Fruit fly (Drosophila melanogaster) whole organism, embryonic: ENCODE measurements around the gene chif.

Experiments
- Blimp-1 ChIP-seq: fragments of 200-800 bp; sonication (Bioruptor generic); optimal IDR thresholded peaks from 3 replicates; lab custom pipeline; 2018; ENCODE audit warnings: missing biosample characterization, missing genetic modification characterization, mild to moderate bottlenecking, moderate library complexity, missing genetic modification reagents
- Bteb2 ChIP-seq: fragments of 200-800 bp; sonication (Bioruptor generic); optimal IDR thresholded peaks from 2 replicates; lab custom pipeline; 2016; ENCODE audit warnings: missing biosample characterization, missing genetic modification characterization
- CG10462 ChIP-seq: fragments of 200-800 bp; sonication (Bioruptor generic); optimal IDR thresholded peaks from 2 replicates; lab custom pipeline; 2016; ENCODE audit warnings: missing biosample characterization, missing genetic modification characterization
- CG11723 ChIP-seq: fragments of 200-800 bp; sonication (Bioruptor generic); optimal IDR thresholded peaks from 2 replicates; lab custom pipeline; 2017; ENCODE audit warnings: missing biosample characterization, mild to moderate bottlenecking, missing genetic modification characterization
- CG12299 ChIP-seq: fragments of 200-800 bp; sonication (Bioruptor generic); optimal IDR thresholded peaks from 2 replicates; lab custom pipeline; 2018; ENCODE audit warnings: missing biosample characterization, mild to moderate bottlenecking, missing genetic modification characterization
- CG12659 ChIP-seq: fragments of 200-800 bp; sonication (Bioruptor generic); optimal IDR thresholded peaks from 3 replicates; lab custom pipeline; 2017; ENCODE audit warnings: mild to moderate bottlenecking, missing biosample characterization, missing genetic modification reagents, missing genetic modification characterization
- CG12942 ChIP-seq: fragments of 200-800 bp; sonication (Bioruptor generic); optimal IDR thresholded peaks from 3 replicates; lab custom pipeline; 2016; ENCODE audit warnings: missing biosample characterization, missing genetic modification characterization
- CG13424 ChIP-seq: fragments of 200-800 bp; sonication (Bioruptor generic); optimal IDR thresholded peaks from 2 replicates; lab custom pipeline; 2019; ENCODE audit warnings: missing biosample characterization, mild to moderate bottlenecking, missing genetic modification characterization, moderate library complexity
- CG13624 ChIP-seq: fragments of 200-800 bp; sonication (Bioruptor generic); optimal IDR thresholded peaks from 2 replicates; lab custom pipeline; 2016; ENCODE audit warnings: missing biosample characterization, missing genetic modification characterization
- CG17186 ChIP-seq: fragments of 200-800 bp; sonication (Bioruptor generic); optimal IDR thresholded peaks from 3 replicates; lab custom pipeline; 2017; ENCODE audit warnings: missing biosample characterization, missing genetic modification reagents, missing genetic modification characterization
- CG2199 ChIP-seq: fragments of 200-800 bp; sonication (Bioruptor generic); IDR thresholded peaks from 3 replicates; pipeline ENCODE4 v1.3.6; 2022; ENCODE audit warnings: missing biosample characterization, missing genetic modification characterization
- CG2678 ChIP-seq: fragments of 200-800 bp; sonication (Bioruptor generic); optimal IDR thresholded peaks from 3 replicates; lab custom pipeline; 2019; ENCODE audit warnings: missing biosample characterization, mild to moderate bottlenecking, missing genetic modification characterization, moderate library complexity
- CG30431 ChIP-seq: fragments of 200-800 bp; sonication (Bioruptor generic); optimal IDR thresholded peaks from 2 replicates; lab custom pipeline; 2017; ENCODE audit warnings: missing biosample characterization, missing genetic modification characterization
- CG3065 ChIP-seq: fragments of 200-800 bp; sonication (Bioruptor generic); optimal IDR thresholded peaks from 2 replicates; lab custom pipeline; 2016; ENCODE audit warnings: missing biosample characterization, missing genetic modification characterization
- CG31365 ChIP-seq: fragments of 200-800 bp; sonication (Bioruptor generic); optimal IDR thresholded peaks from 2 replicates; lab custom pipeline; 2018; ENCODE audit warnings: missing biosample characterization, mild to moderate bottlenecking, missing genetic modification characterization
- CG3407 ChIP-seq: fragments of 200-800 bp; sonication (Bioruptor generic); optimal IDR thresholded peaks from 2 replicates; lab custom pipeline; 2018; ENCODE audit warnings: missing biosample characterization, mild to moderate bottlenecking, missing genetic modification characterization
- CG34422 ChIP-seq: fragments of 200-800 bp; sonication (Bioruptor generic); IDR thresholded peaks from 3 replicates; pipeline ENCODE4 v1.3.6; 2022; ENCODE audit warnings: missing biosample characterization, missing genetic modification characterization
- CG4820 ChIP-seq: fragments of 200-800 bp; sonication (Bioruptor generic); optimal IDR thresholded peaks from 3 replicates; lab custom pipeline; 2016; ENCODE audit warnings: missing biosample characterization, missing genetic modification characterization
- CG6654 ChIP-seq: fragments of 200-800 bp; sonication (Bioruptor generic); optimal IDR thresholded peaks from 2 replicates; lab custom pipeline; 2017; ENCODE audit warnings: missing biosample characterization, mild to moderate bottlenecking, missing genetic modification characterization
- CG6689 ChIP-seq: fragments of 200-800 bp; sonication (Bioruptor generic); IDR thresholded peaks from 2 replicates; pipeline ENCODE4 v1.3.6; 2022; ENCODE audit warnings: missing biosample characterization, missing genetic modification characterization
- CG7928 ChIP-seq: fragments of 200-800 bp; sonication (Bioruptor generic); optimal IDR thresholded peaks from 2 replicates; lab custom pipeline; 2017; ENCODE audit warnings: missing biosample characterization, mild to moderate bottlenecking, missing genetic modification characterization
- CG8281 ChIP-seq: fragments of 200-800 bp; sonication (Bioruptor generic); optimal IDR thresholded peaks from 2 replicates; lab custom pipeline; 2018; ENCODE audit warnings: missing biosample characterization, mild to moderate bottlenecking, missing genetic modification characterization, moderate library complexity
- CG8388 ChIP-seq: fragments of 200-800 bp; sonication (Bioruptor generic); optimal IDR thresholded peaks from 2 replicates; lab custom pipeline; 2019; ENCODE audit warnings: missing biosample characterization, mild to moderate bottlenecking, missing genetic modification characterization, moderate library complexity
- Camta ChIP-seq: fragments of 200-800 bp; sonication (Bioruptor generic); optimal IDR thresholded peaks from 2 replicates; lab custom pipeline; 2016; ENCODE audit warnings: missing biosample characterization, missing genetic modification characterization
- CoRest ChIP-seq: fragments of 200-800 bp; sonication (Bioruptor generic); optimal IDR thresholded peaks from 3 replicates; lab custom pipeline; 2018; ENCODE audit warnings: missing biosample characterization, mild to moderate bottlenecking, missing genetic modification characterization, moderate library complexity
- Hand ChIP-seq: fragments of 200-800 bp; sonication (Bioruptor generic); optimal IDR thresholded peaks from 2 replicates; lab custom pipeline; 2017; ENCODE audit warnings: mild to moderate bottlenecking, missing biosample characterization, missing genetic modification reagents, missing genetic modification characterization
- Scr ChIP-seq: fragments of 200-800 bp; sonication (Bioruptor generic); IDR thresholded peaks from 2 replicates; pipeline ENCODE4 v1.3.6; 2022; ENCODE audit warnings: missing biosample characterization, missing genetic modification characterization; ENCODE audit not compliant: partially characterized antibody
- Six4 ChIP-seq: fragments of 200-800 bp; sonication (Bioruptor generic); optimal IDR thresholded peaks from 2 replicates; lab custom pipeline; 2016; ENCODE audit warnings: missing biosample characterization, missing genetic modification characterization
- Sry-δ ChIP-seq: fragments of 200-800 bp; sonication (Bioruptor generic); optimal IDR thresholded peaks from 2 replicates; lab custom pipeline; 2016; ENCODE audit warnings: missing biosample characterization, missing genetic modification characterization
- Xbp1 ChIP-seq: fragments of 200-800 bp; sonication (Bioruptor generic); optimal IDR thresholded peaks from 3 replicates; lab custom pipeline; 2016; ENCODE audit warnings: missing biosample characterization, mild to moderate bottlenecking, missing genetic modification characterization
- ac ChIP-seq: fragments of 200-800 bp; sonication (Bioruptor generic); optimal IDR thresholded peaks from 3 replicates; lab custom pipeline; 2017; ENCODE audit warnings: missing biosample characterization, mild to moderate bottlenecking, missing genetic modification characterization
- aop ChIP-seq: fragments of 200-800 bp; sonication (Bioruptor generic); IDR thresholded peaks from 2 replicates; pipeline ENCODE4 v1.3.6; 2022; ENCODE audit warnings: missing biosample characterization, missing genetic modification characterization
- az2 ChIP-seq: fragments of 200-800 bp; sonication (Bioruptor generic); optimal IDR thresholded peaks from 3 replicates; lab custom pipeline; 2016; ENCODE audit warnings: missing biosample characterization, missing genetic modification characterization
- bcd ChIP-seq: fragments of 200-800 bp; sonication (Bioruptor generic); optimal IDR thresholded peaks from 2 replicates; lab custom pipeline; 2017; ENCODE audit warnings: missing biosample characterization, mild to moderate bottlenecking, missing genetic modification characterization
- cad ChIP-seq: fragments of >200 bp; optimal IDR thresholded peaks from 2 replicates; lab custom pipeline; 2017; ENCODE audit warnings: missing biosample characterization, missing genetic modification characterization
- disco-r ChIP-seq: fragments of 200-800 bp; sonication (Bioruptor generic); optimal IDR thresholded peaks from 2 replicates; lab custom pipeline; 2016; ENCODE audit warnings: missing biosample characterization, missing genetic modification characterization
- esg ChIP-seq: fragments of 200-800 bp; sonication (Bioruptor generic); conservative IDR thresholded peaks from 2 replicates; pipeline ENCODE4 v1.3.6; 2022; ENCODE audit warnings: missing biosample characterization, missing genetic modification characterization
- fd96Cb ChIP-seq: fragments of 200-800 bp; sonication (Bioruptor generic); optimal IDR thresholded peaks from 2 replicates; lab custom pipeline; 2018; ENCODE audit warnings: missing biosample characterization, mild to moderate bottlenecking, missing genetic modification characterization, moderate library complexity
- gce ChIP-seq: fragments of 200-800 bp; sonication (Bioruptor generic); IDR thresholded peaks from 3 replicates; pipeline ENCODE4 v1.3.6; 2022; ENCODE audit warnings: missing biosample characterization, missing genetic modification characterization
- gfzf ChIP-seq: fragments of 200-800 bp; sonication (Bioruptor generic); optimal IDR thresholded peaks from 2 replicates; lab custom pipeline; 2016; ENCODE audit warnings: missing biosample characterization, mild to moderate bottlenecking, missing genetic modification characterization, moderate library complexity
- kah ChIP-seq: fragments of 200-800 bp; sonication (Bioruptor generic); optimal IDR thresholded peaks from 2 replicates; lab custom pipeline; 2018; ENCODE audit warnings: missing biosample characterization, mild to moderate bottlenecking, missing genetic modification characterization
- kay ChIP-seq: fragments of 200-800 bp; sonication (Bioruptor generic); optimal IDR thresholded peaks from 2 replicates; lab custom pipeline; 2016; ENCODE audit warnings: missing biosample characterization, missing genetic modification characterization
- lbe ChIP-seq: fragments of 200-800 bp; sonication (Bioruptor generic); optimal IDR thresholded peaks from 2 replicates; lab custom pipeline; 2016; ENCODE audit warnings: missing biosample characterization, mild to moderate bottlenecking, missing genetic modification characterization
- lmd ChIP-seq: fragments of 200-800 bp; sonication (Bioruptor generic); IDR thresholded peaks from 2 replicates; pipeline ENCODE4 v1.3.6; 2022; ENCODE audit warnings: missing biosample characterization, missing genetic modification characterization
- otp ChIP-seq: fragments of 200-800 bp; sonication (Bioruptor generic); IDR thresholded peaks from 3 replicates; pipeline ENCODE4, ENCODE4 v1.3.6; 2022; ENCODE audit warnings: missing biosample characterization, missing genetic modification characterization
- run ChIP-seq: fragments of 200-800 bp; sonication (Bioruptor generic); optimal IDR thresholded peaks from 3 replicates; lab custom pipeline; 2018; ENCODE audit warnings: missing biosample characterization, mild to moderate bottlenecking, missing genetic modification characterization
- seq ChIP-seq: fragments of 200-800 bp; sonication (Bioruptor generic); IDR thresholded peaks from 2 replicates; pipeline ENCODE4 v1.3.6; 2022; ENCODE audit warnings: missing biosample characterization, missing genetic modification characterization
- unpg ChIP-seq: fragments of 200-800 bp; sonication (Bioruptor generic); optimal IDR thresholded peaks from 3 replicates; lab custom pipeline; 2018; ENCODE audit warnings: missing biosample characterization, mild to moderate bottlenecking, missing genetic modification characterization, moderate library complexity
- zfh2 ChIP-seq: fragments of 200-800 bp; sonication (Bioruptor generic); optimal IDR thresholded peaks from 2 replicates; lab custom pipeline; 2016; ENCODE audit warnings: missing biosample characterization, missing genetic modification characterization

chif gene

DNA sequence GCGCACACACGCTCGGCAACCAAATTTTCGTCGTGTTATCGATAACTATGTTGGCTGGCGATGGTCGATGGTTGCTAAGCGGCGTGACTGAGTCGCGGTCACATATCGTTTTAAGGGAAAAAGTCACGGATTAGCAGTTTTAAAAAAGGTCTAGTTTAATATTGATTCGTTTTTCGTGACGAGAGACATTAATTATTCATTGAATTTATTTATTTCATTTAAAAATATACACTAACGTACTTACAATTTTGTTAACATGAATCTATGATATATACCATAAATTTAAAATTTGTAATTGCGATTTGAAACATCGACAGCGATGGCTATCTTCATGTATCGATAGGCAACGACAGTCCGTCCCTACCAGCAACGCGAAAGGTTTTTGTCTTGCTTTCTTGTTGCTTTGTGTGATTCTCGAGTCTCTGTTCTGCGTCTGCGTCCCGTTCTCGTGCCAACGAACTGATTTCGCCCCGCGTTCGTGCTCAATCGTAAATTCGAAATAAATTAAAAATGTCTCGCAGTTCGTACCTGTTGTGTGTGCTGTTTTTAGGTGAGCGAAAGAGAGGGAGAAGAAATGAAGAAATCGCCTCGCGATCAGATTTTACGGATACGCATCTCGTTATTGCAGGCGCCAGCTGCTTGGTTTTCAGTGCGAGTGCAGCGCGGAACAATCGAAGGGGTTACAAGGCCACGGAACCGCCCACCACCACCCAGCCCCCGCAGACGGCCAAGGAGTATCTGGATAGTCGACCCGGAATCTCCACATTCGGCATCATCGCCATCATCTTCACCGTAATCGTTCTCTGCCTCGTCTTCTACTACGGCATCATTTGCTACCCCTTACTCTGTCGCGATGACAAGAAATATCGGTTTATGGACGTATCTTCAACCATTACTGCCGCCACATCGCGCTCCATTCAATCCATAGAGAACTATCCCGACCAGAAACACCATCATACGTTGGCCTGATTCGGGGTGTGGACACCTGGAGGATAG, at the start of gene chif, which contains the start of the genes Hyls1 and CG4455 (continued):
- TF ChIP-seq CG7928 (GFP tag; lab: Kevin White, UChicago): peak; percentile 57
- TF ChIP-seq aop (GFP tag; lab: Robert Waterston, UW): no peak
- TF ChIP-seq CG2678 (tag; lab: Kevin White, UChicago): peak; percentile 63
- TF ChIP-seq CG30431 (GFP tag; lab: Kevin White, UChicago): no peak
- TF ChIP-seq CG3065: no peak
- no peak for TF ChIP-seq Camta (GFP tag; lab: Kevin White, UChicago)
- peak; percentile 70 for TF ChIP-seq CG12659 (GFP tag; lab: Kevin White, UChicago)
- no peak for TF ChIP-seq otp (GFP tag; lab: Robert Waterston, UW)
- TF ChIP-seq CG11723 (GFP tag; lab: Kevin White, UChicago): peak; percentile 32
- TF ChIP-seq esg: no peak
- peak; percentile 46 for TF ChIP-seq Xbp1 (GFP tag; lab: Kevin White, UChicago)
- peak; percentile 58 for TF ChIP-seq bcd (GFP tag; lab: Kevin White, UChicago)
- TF ChIP-seq CG34422 (GFP tag; lab: Robert Waterston, UW): 0 out of 3 replicates have a peak, but pooled peaks have one; percentile 18
- no peak for TF ChIP-seq gce (GFP tag; lab: Robert Waterston, UW)
- no peak for TF ChIP-seq CG6689 (GFP tag; lab: Robert Waterston, UW)
- TF ChIP-seq CG4820: no peak
- peak; percentile 5 for TF ChIP-seq CG3407
- no peak for TF ChIP-seq fd96Cb (tag; lab: Kevin White, UChicago)
- no peak for TF ChIP-seq unpg
- peak; percentile 13 for TF ChIP-seq gfzf (GFP tag; lab: Kevin White, UChicago)
- peak; percentile 78 for TF ChIP-seq CoRest
- no peak for TF ChIP-seq CG12299 (tag; lab: Kevin White, UChicago)
- TF ChIP-seq CG17186: no peak
- TF ChIP-seq run: peak; percentile 5
- TF ChIP-seq lmd: peak; percentile 43; the same call in 1 of the 2 replicates
- peak; percentile 11 for TF ChIP-seq az2 (GFP tag; lab: Kevin White, UChicago)
- peak; percentile 2 for TF ChIP-seq CG12942 (GFP tag; lab: Kevin White, UChicago)
- peak; percentile 83 for TF ChIP-seq Sry-δ (GFP tag; lab: Kevin White, UChicago)
- no peak for TF ChIP-seq cad (GFP tag; lab: Kevin White, UChicago)
- no peak for TF ChIP-seq CG10462 (GFP tag; lab: Kevin White, UChicago)
- TF ChIP-seq Six4 (GFP tag; lab: Kevin White, UChicago): peak; percentile 7
- peak; percentile 17 for TF ChIP-seq Blimp-1 (GFP tag; lab: Kevin White, UChicago)
- peak; percentile 39 for TF ChIP-seq zfh2 (GFP tag; lab: Kevin White, UChicago)
- peak; percentile 65 for TF ChIP-seq CG13424
- no peak for TF ChIP-seq kah
- no peak for TF ChIP-seq ac (GFP tag; lab: Kevin White, UChicago)
- TF ChIP-seq CG8281: no peak
- no peak for TF ChIP-seq Hand
- TF ChIP-seq Scr (GFP tag; lab: Robert Waterston, UW): peak; percentile 96
- peak; percentile 33 for TF ChIP-seq CG13624 (GFP tag; lab: Kevin White, UChicago)
- TF ChIP-seq Bteb2 (GFP tag; lab: Kevin White, UChicago): no peak
- no peak for TF ChIP-seq CG8388 (GFP tag; lab: Kevin White, UChicago)
- TF ChIP-seq CG2199 (GFP tag; lab: Robert Waterston, UW): no peak
- no peak for TF ChIP-seq CG31365 (tag; lab: Kevin White, UChicago)
- peak; percentile 58 for TF ChIP-seq lbe (GFP tag; lab: Kevin White, UChicago)
- no peak for TF ChIP-seq seq
- TF ChIP-seq disco-r (GFP tag; lab: Kevin White, UChicago): no peak
- no peak for TF ChIP-seq CG6654 (GFP tag; lab: Kevin White, UChicago)
- no peak for TF ChIP-seq kay
